Worm (Caenorhabditis elegans): ENCODE data around the gene cdc-25.4.

The cdc-25.4 gene

ce11 chrII:10189369-10189768 is at the start of gene cdc-25.4:
Gene cdc-25.4 (minus strand): TSS chrII:10189469.
- TF ChIP-seq unc-62 (GFP tag; optimal IDR thresholded peaks at IDR 0.05), result no peak

ce11 chrII:10234398-10234797 is 45.1 kb upstream of the cdc-25.4 start, which contains the start of gene ubxn-5:
Gene ubxn-5 (minus strand): TSS chrII:10234498.
- no peak for TF ChIP-seq unc-62 (GFP tag; optimal IDR thresholded peaks at IDR 0.05)

ce11 chrII:10231874-10232273 is 42.6 kb upstream of the cdc-25.4 start:
- no peak for TF ChIP-seq unc-62 (GFP tag; optimal IDR thresholded peaks at IDR 0.05)

ce11 chrII:10230972-10231371 is 41.7 kb upstream of the cdc-25.4 start, which contains the start of gene T01E8.8:
Gene T01E8.8 (plus strand): TSS chrII:10231272.
- no peak for TF ChIP-seq unc-62 (GFP tag; optimal IDR thresholded peaks at IDR 0.05)

ce11 chrII:10227030-10227429 is 37.8 kb upstream of the cdc-25.4 start, which contains the start of gene srh-135:
Gene srh-135 (minus strand): TSS chrII:10227130.
- no peak for TF ChIP-seq unc-62 (GFP tag; optimal IDR thresholded peaks at IDR 0.05)

ce11 chrII:10222577-10222976 is 33.3 kb upstream of the cdc-25.4 start, which contains the start of gene plc-3:
Gene plc-3 (plus strand): TSS chrII:10222877.
- TF ChIP-seq unc-62 (GFP tag; optimal IDR thresholded peaks at IDR 0.05), result no peak

- TF ChIP-seq unc-62 (GFP tag; optimal IDR thresholded peaks at IDR 0.05), result no peak
Measured at ce11 chrII:10221627-10222026, 32.4 kb upstream of the cdc-25.4 start.

ce11 chrII:10220631-10221030 is 31.4 kb upstream of the cdc-25.4 start:
- no peak for TF ChIP-seq unc-62 (GFP tag; optimal IDR thresholded peaks at IDR 0.05)

- no peak for TF ChIP-seq unc-62 (GFP tag; optimal IDR thresholded peaks at IDR 0.05)
Measured at ce11 chrII:10218171-10218570, 28.9 kb upstream of the cdc-25.4 start, which contains the start of gene ref-1. Gene ref-1 (plus strand): TSS chrII:10218471.

ce11 chrII:10206425-10206824 is 17.2 kb upstream of the cdc-25.4 start, which contains the start of gene T01E8.1:
Gene T01E8.1 (plus strand): TSS chrII:10206725.
- TF ChIP-seq unc-62 (GFP tag; optimal IDR thresholded peaks at IDR 0.05), result no peak

ce11 chrII:10204428-10205049 is 15.3 kb upstream of the cdc-25.4 start:
- TF ChIP-seq unc-62 (GFP tag; optimal IDR thresholded peaks at IDR 0.05), result no peak

ce11 chrII:10203765-10204164 is 14.5 kb upstream of the cdc-25.4 start:
- TF ChIP-seq unc-62 (GFP tag; optimal IDR thresholded peaks at IDR 0.05), result no peak

- no peak for TF ChIP-seq unc-62 (GFP tag; optimal IDR thresholded peaks at IDR 0.05)
Measured at ce11 chrII:10203067-10203466, 13.8 kb upstream of the cdc-25.4 start.

ce11 chrII:10202275-10202674 is 13.0 kb upstream of the cdc-25.4 start:
- no peak for TF ChIP-seq unc-62 (GFP tag; optimal IDR thresholded peaks at IDR 0.05)

- no peak for TF ChIP-seq unc-62 (GFP tag; optimal IDR thresholded peaks at IDR 0.05)
Measured at ce11 chrII:10200759-10201158, 11.5 kb upstream of the cdc-25.4 start, which contains the start of gene arv-1. Gene arv-1 (minus strand): TSS chrII:10200823.

ce11 chrII:10199906-10200305 is 10.6 kb upstream of the cdc-25.4 start, which contains the start of gene R05H5.4:
Gene R05H5.4 (minus strand): TSS chrII:10200006.
- no peak for TF ChIP-seq unc-62 (GFP tag; optimal IDR thresholded peaks at IDR 0.05)

ce11 chrII:10198486-10198885 is 9.2 kb upstream of the cdc-25.4 start:
- TF ChIP-seq unc-62 (GFP tag; optimal IDR thresholded peaks at IDR 0.05), result no peak

Measured in whole organism, dauer.